Fruit fly (Drosophila melanogaster) whole organism, embryonic: ENCODE results near the gene tomb.

Experiments
- CG17359 ChIP-seq: fragments of 200-800 bp; sonication (Bioruptor generic); optimal IDR thresholded peaks from 3 replicates; lab custom pipeline; 2018; ENCODE audit warnings: missing biosample characterization, mild to moderate bottlenecking, missing genetic modification characterization, moderate library complexity
- CG6683 ChIP-seq: fragments of 200-800 bp; sonication (Bioruptor generic); optimal IDR thresholded peaks from 2 replicates; lab custom pipeline; 2017; ENCODE audit warnings: missing biosample characterization, mild to moderate bottlenecking, missing genetic modification characterization, missing genetic modification reagents
- CG7271 ChIP-seq: fragments of 200-800 bp; sonication (Bioruptor generic); optimal IDR thresholded peaks from 2 replicates; lab custom pipeline; 2018; ENCODE audit warnings: missing biosample characterization, mild to moderate bottlenecking, missing genetic modification characterization, moderate library complexity
- CG8478 ChIP-seq: fragments of >200 bp; optimal IDR thresholded peaks from 2 replicates; lab custom pipeline; 2018
- Ets65A ChIP-seq: fragments of 200-800 bp; sonication (Bioruptor generic); peaks from one replicate; lab custom pipeline; 2016; ENCODE audit warnings: missing biosample characterization, missing genetic modification characterization
- Hmx ChIP-seq: fragments of 200-800 bp; sonication (Bioruptor generic); optimal IDR thresholded peaks from 2 replicates; lab custom pipeline; 2016; ENCODE audit warnings: missing biosample characterization, missing genetic modification characterization
- YL-1 ChIP-seq: fragments of 200-800 bp; sonication (Bioruptor generic); optimal IDR thresholded peaks from 3 replicates; lab custom pipeline; 2017; ENCODE audit warnings: missing biosample characterization, mild to moderate bottlenecking, missing genetic modification characterization
- ac ChIP-seq: fragments of 200-800 bp; sonication (Bioruptor generic); optimal IDR thresholded peaks from 3 replicates; lab custom pipeline; 2017; ENCODE audit warnings: missing biosample characterization, mild to moderate bottlenecking, missing genetic modification characterization
- br ChIP-seq: fragments of >200 bp; optimal IDR thresholded peaks from 2 replicates; lab custom pipeline; 2017
- peb ChIP-seq: fragments of 200-800 bp; sonication (Bioruptor generic); IDR thresholded peaks from 2 replicates; pipeline ENCODE4 v1.3.6; 2022; ENCODE audit warnings: missing biosample characterization, missing genetic modification characterization
- pzg ChIP-seq: fragments of 200-800 bp; sonication (Bioruptor generic); optimal IDR thresholded peaks from 3 replicates; lab custom pipeline; 2018; ENCODE audit warnings: missing biosample characterization, mild to moderate bottlenecking, missing genetic modification characterization, moderate library complexity
- sob ChIP-seq: fragments of 200-800 bp; sonication (Bioruptor generic); IDR thresholded peaks from 2 replicates; pipeline ENCODE4 v1.3.6; 2022; ENCODE audit warnings: missing biosample characterization, missing genetic modification characterization

DNA sequence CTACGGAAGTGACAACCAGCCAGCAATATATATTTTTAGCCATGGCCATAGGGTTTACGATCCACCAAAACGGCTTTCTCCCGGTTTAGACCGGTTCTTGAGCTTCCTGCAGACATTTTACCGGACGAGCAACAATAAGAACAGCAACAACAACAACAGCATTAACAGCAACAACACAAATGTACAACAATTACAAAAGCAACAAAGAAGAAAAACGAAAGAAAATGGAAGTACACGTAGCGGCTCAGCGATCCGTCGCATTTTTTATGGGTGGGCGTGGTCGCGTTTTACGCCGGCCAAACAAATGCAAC is 9.6 kb upstream of the tomb start:
- no peak for TF ChIP-seq sob (GFP tag; lab: Robert Waterston, UW)
- TF ChIP-seq CG7271 (tag; lab: Kevin White, UChicago) = no peak
- TF ChIP-seq CG17359 (tag; lab: Kevin White, UChicago) = no peak
- TF ChIP-seq ac (GFP tag; lab: Kevin White, UChicago) = no peak
- TF ChIP-seq YL-1 (GFP tag; lab: Kevin White, UChicago) = no peak
- no peak for TF ChIP-seq Ets65A
- TF ChIP-seq pzg (GFP tag; lab: Kevin White, UChicago) = no peak
- TF ChIP-seq CG6683 (GFP tag; lab: Kevin White, UChicago) = no peak
- no peak for TF ChIP-seq CG8478 (lab: Kevin White, UChicago)
- TF ChIP-seq br (lab: Kevin White, UChicago) = no peak
- TF ChIP-seq Hmx (GFP tag; lab: Kevin White, UChicago) = no peak
- TF ChIP-seq peb = no peak
